Worm (Caenorhabditis elegans): ENCODE measurements around the gene idpb-3.

DNA sequence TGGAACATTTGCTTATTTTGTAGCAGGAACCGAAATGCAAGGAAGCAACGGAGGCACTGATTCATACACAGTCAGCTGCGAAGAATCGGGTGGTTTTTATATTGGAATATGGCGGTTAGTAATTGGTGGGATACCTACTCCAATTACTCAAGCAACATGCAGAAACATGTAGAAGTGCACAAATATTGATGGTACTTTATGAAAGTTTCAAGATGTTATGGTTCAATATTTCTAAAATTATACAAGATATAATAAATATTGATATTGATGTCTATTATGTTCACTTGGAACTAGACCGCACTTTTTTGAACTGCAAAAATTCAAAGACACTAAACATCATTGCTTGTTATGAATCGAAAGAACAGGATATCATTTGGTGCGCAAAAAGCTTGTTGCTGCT lies 7.7 kb downstream of the idpb-3 start, which contains the start of gene C04G6.13:
- no peak for TF ChIP-seq F55B11.4 (tag; optimal IDR thresholded peaks at IDR 0.05; ENCODE audit: borderline replicate concordance, insufficient read depth)
- no peak for TF ChIP-seq him-1 (tag; optimal IDR thresholded peaks at IDR 0.05)
